Worm (Caenorhabditis elegans): ENCODE measurements around the gene C18A3.10.

C18A3.10 gene

DNA sequence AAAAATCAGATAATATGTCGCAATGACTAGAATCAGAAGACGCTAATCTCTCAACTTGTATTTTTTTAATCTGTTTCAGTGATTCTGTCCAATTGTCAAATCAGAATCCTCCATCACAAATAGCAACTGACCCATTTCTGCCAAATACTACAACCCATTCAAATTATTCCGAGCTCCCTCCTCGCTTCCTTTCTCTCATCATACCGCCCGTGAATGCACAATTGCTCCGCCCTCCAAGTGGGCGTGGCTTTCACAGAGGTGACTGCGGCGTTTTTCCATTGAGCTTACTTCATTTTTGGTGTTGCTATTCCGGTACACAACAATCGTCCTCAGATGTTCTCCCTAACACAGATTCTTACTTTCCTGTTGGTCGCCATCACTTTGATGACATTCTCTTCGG is 34.9 kb downstream of the C18A3.10 start, which contains the start of gene flp-27:
Gene flp-27 (plus strand): TSS at position 301 of the 400 bp plus-strand sequence.
- no peak for TF ChIP-seq pha-4 (tag; optimal IDR thresholded peaks at IDR 0.05)
- no peak for TF ChIP-seq ZK546.5 (tag; optimal IDR thresholded peaks at IDR 0.05)
- TF ChIP-seq nhr-237 (tag; optimal IDR thresholded peaks at IDR 0.05), result no peak
- TF ChIP-seq nfya-1 (tag; optimal IDR thresholded peaks at IDR 0.05; ENCODE audit: insufficient read depth), result no peak
- no peak for TF ChIP-seq snpc-4 (tag; optimal IDR thresholded peaks at IDR 0.05)
- TF ChIP-seq nhr-77 (tag; optimal IDR thresholded peaks at IDR 0.05), result no peak
- no peak for TF ChIP-seq elt-1 (tag; optimal IDR thresholded peaks at IDR 0.05)
- TF ChIP-seq skn-1 (tag; optimal IDR thresholded peaks at IDR 0.05), result no peak
- no peak for TF ChIP-seq aly-2 (tag; optimal IDR thresholded peaks at IDR 0.05)

DNA sequence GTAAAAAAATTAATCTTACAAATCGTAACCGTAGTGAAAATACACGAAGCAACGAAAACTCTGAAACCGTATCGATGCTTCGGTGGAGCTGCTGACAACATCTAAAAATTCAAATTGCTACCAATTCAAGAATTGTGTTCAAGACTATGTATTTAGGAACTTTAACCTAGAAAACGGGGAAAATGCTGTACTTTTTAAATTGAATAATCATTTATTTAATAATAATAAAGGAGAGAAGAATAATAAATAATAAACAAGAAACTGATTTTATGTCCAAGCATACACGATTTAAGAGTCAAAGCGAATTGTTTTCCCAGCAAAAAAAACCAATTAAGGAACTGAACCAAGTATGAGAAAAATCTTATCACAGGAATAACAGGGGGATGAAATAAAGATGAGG is 46.1 kb downstream of the C18A3.10 start, which contains the start of gene C25H3.17:
Gene C25H3.17 (minus strand): TSS at position 101 of the 400 bp plus-strand sequence.
- TF ChIP-seq nfya-1 (tag; optimal IDR thresholded peaks at IDR 0.05; ENCODE audit: insufficient read depth), result no peak
- no peak for TF ChIP-seq fos-1 (tag; optimal IDR thresholded peaks at IDR 0.05)
- TF ChIP-seq nhr-67 (tag; optimal IDR thresholded peaks at IDR 0.05), result no peak
- TF ChIP-seq aly-2 (tag; optimal IDR thresholded peaks at IDR 0.05), result no peak
- no peak for TF ChIP-seq nhr-76 (tag; optimal IDR thresholded peaks at IDR 0.05)
- TF ChIP-seq ama-1 (optimal IDR thresholded peaks at IDR 0.05), result no peak
- TF ChIP-seq lin-39 (tag; optimal IDR thresholded peaks at IDR 0.05), result no peak

DNA sequence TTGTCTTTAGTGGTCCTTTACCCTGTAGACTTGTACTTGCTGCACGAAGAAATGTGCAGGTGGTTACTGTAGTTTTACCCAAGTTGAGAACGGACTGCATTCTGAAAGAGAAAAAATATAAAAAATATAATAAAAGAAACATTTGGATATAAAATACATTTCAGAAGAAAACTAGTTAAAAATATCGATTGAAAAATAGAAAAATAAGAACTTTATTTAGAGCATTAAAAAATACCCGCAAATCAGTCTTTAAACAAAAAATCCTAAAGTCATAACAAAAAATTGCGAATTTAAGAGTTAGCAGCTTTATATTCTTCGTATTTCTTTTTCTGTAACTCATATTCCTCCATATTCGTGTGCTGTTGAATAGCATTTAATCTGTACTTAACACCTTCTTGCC is 46.8 kb downstream of the C18A3.10 start, which contains the start of gene C25H3.7:
Gene C25H3.7 (minus strand): TSS at position 101 of the 400 bp plus-strand sequence.
- TF ChIP-seq nhr-67 (tag; optimal IDR thresholded peaks at IDR 0.05) (no peak), nhr-25 (tag; optimal IDR thresholded peaks at IDR 0.05) (no peak), ZK546.5 (tag; optimal IDR thresholded peaks at IDR 0.05) (no peak), R02D3.7 (tag; optimal IDR thresholded peaks at IDR 0.05) (no peak), tbx-2 (tag; optimal IDR thresholded peaks at IDR 0.05) (no peak), pha-4 (tag; optimal IDR thresholded peaks at IDR 0.05) (no peak), nhr-237 (tag; optimal IDR thresholded peaks at IDR 0.05) (no peak), elt-2 (tag; optimal IDR thresholded peaks at IDR 0.05) (no peak), ztf-11 (tag; optimal IDR thresholded peaks at IDR 0.05) (no peak), nhr-23 (tag; optimal IDR thresholded peaks at IDR 0.05) (no peak), nhr-77 (tag; optimal IDR thresholded peaks at IDR 0.05) (no peak)

DNA sequence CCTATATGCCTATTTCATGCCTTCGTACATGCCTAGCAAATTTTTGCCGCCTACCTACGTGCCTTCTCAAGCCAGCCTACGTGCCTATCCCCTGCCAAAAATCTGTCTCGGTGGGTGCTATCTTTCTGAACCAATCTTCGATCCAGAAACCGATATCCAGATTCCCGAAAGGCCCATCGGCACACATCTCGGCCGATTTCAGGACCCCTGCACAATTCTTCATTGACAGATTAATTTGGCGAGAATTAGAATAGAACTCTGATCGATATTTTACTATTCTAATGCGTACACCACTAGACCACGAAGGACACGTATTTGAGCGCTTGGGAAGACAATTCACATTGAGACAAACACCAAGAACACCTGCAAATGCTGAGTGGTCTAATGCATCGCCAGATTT is 48.1 kb downstream of the C18A3.10 start:
- no peak for TF ChIP-seq lsy-12 (tag; optimal IDR thresholded peaks at IDR 0.05)
- TF ChIP-seq ceh-82 (tag; optimal IDR thresholded peaks at IDR 0.05), result no peak
- no peak for TF ChIP-seq nhr-28 (tag; optimal IDR thresholded peaks at IDR 0.05)
- no peak for TF ChIP-seq elt-3 (tag; optimal IDR thresholded peaks at IDR 0.05)
- TF ChIP-seq ztf-11 (tag; optimal IDR thresholded peaks at IDR 0.05), result no peak
- no peak for TF ChIP-seq ama-1 (optimal IDR thresholded peaks at IDR 0.05)
- TF ChIP-seq skn-1 (tag; optimal IDR thresholded peaks at IDR 0.05), result no peak
- no peak for TF ChIP-seq nhr-76 (tag; optimal IDR thresholded peaks at IDR 0.05)

DNA sequence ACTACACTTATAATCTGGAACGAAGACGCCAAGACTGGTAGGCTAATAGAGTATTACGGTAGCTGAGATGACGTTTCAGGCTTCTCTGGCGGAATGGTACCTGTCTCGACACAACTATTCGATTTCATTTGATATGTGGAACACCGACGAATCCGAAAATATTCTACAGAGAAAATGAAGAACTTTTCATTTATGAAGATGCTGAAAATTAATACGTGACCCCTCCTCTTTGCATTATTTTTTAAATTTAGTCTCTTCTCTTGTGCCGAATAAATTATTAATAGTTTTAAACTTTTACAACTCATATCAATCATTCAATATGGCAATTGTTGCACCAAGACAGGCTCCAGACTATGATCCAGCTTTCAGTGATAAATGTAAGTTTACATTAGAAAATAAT is 49.7 kb downstream of the C18A3.10 start, which contains the start of gene C25H3.16:
Gene C25H3.16 (plus strand): TSS at position 301 of the 400 bp plus-strand sequence.
- no peak for TF ChIP-seq nhr-28 (tag; optimal IDR thresholded peaks at IDR 0.05)
